Fruit fly (Drosophila melanogaster): ENCODE results near the gene CG9951.

The CG9951 gene

DNA sequence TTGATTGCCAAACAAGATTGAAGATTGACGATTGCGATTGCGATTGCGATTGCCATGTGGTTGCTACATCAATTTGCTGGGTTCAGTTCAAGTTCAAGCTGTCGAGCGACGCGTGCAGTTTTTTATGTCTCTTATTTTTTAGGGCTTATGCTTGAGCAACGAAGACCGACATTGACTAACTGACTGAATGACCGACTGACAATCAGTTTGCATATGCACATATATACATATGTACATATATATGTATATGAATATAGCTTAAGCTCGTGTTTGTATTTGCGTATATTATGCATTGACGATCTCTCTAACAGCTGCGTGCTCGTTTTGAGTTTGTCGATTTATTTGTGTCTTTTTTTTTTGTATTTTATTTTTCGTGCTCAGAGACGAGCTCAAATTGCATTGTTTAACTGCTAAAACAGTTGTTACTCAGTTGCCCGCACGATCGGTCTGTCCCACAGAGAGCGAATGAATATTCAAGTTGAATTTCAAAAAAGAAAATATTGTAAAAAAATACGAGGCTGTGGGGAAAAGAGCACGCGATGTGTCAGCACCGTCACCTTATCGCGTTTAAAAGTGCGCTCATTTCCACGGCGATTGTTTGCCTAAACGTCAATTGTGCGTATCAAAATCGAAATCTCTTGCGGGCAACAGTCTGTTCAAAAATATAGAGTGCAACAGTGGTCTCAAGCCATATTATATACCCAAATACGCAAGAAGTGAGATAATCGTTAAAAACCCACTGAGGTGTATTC is 23.4 kb downstream of the CG9951 start:
- TF ChIP-seq usp (GFP tag; optimal IDR thresholded peaks at IDR 0.05) = no peak
- TF ChIP-seq CG10366 (GFP tag; IDR thresholded peaks at IDR 0.05) = no peak
- TF ChIP-seq Hmr (GFP tag; optimal IDR thresholded peaks at IDR 0.05) = no peak
- TF ChIP-seq CG11093 (GFP tag; IDR thresholded peaks at IDR 0.05) = no peak
- no peak for TF ChIP-seq insv (GFP tag; optimal IDR thresholded peaks at IDR 0.05)
- TF ChIP-seq chinmo (GFP tag; IDR thresholded peaks at IDR 0.05; ENCODE audit: partially characterized antibody) = 0 out of 4 replicates have a peak, but pooled peaks have one; percentile 23
- no peak for TF ChIP-seq hkb (optimal IDR thresholded peaks at IDR 0.05)
- no peak for TF ChIP-seq hkb (GFP tag; IDR thresholded peaks at IDR 0.05)
- no peak for TF ChIP-seq CG10462 (GFP tag; optimal IDR thresholded peaks at IDR 0.05)
- TF ChIP-seq Atf6 (GFP tag; IDR thresholded peaks at IDR 0.05) = no peak
- peak; percentile 14 for TF ChIP-seq Oli (tag; optimal IDR thresholded peaks at IDR 0.05)
- no peak for TF ChIP-seq CG13296 (GFP tag; optimal IDR thresholded peaks at IDR 0.05)
- TF ChIP-seq CG12942 (GFP tag; optimal IDR thresholded peaks at IDR 0.05) = no peak
- TF ChIP-seq Ada2b (GFP tag; IDR thresholded peaks at IDR 0.05) = no peak
- TF ChIP-seq lbe (GFP tag; optimal IDR thresholded peaks at IDR 0.05) = no peak
- TF ChIP-seq CG2712 (tag; optimal IDR thresholded peaks at IDR 0.05) = no peak
- no peak for TF ChIP-seq lola (GFP tag; optimal IDR thresholded peaks at IDR 0.05)
- no peak for TF ChIP-seq lab (GFP tag; optimal IDR thresholded peaks at IDR 0.05)
- TF ChIP-seq CG18011 (GFP tag; optimal IDR thresholded peaks at IDR 0.05) = no peak
- no peak for TF ChIP-seq crc (GFP tag; optimal IDR thresholded peaks at IDR 0.05)
- TF ChIP-seq bab2 (GFP tag; optimal IDR thresholded peaks at IDR 0.05) = no peak
- TF ChIP-seq CHES-1-like (GFP tag; optimal IDR thresholded peaks at IDR 0.05) = no peak
- no peak for TF ChIP-seq ato (GFP tag; IDR thresholded peaks at IDR 0.05; ENCODE audit: partially characterized antibody)
- TF ChIP-seq pan (optimal IDR thresholded peaks at IDR 0.05) = no peak
- TF ChIP-seq pan (GFP tag; optimal IDR thresholded peaks at IDR 0.05 in 1 of 2, IDR thresholded peaks at IDR 0.05 in 1 of 2) = no peak
- TF ChIP-seq CG4328 (GFP tag; optimal IDR thresholded peaks at IDR 0.05) = no peak
- no peak for TF ChIP-seq hb (GFP tag; IDR thresholded peaks at IDR 0.05; ENCODE audit: partially characterized antibody)
- no peak for TF ChIP-seq Stat92E (GFP tag; optimal IDR thresholded peaks at IDR 0.05)
- TF ChIP-seq ewg (GFP tag; optimal IDR thresholded peaks at IDR 0.05) = no peak
- 0 out of 3 replicates have a peak, but pooled peaks have one; percentile 10 for TF ChIP-seq row (GFP tag; IDR thresholded peaks at IDR 0.05)
- TF ChIP-seq Hey (tag; optimal IDR thresholded peaks at IDR 0.05) = no peak
- TF ChIP-seq CG8281 (tag; optimal IDR thresholded peaks at IDR 0.05) = peak; percentile 98
- no peak for TF ChIP-seq Dip3 (GFP tag; optimal IDR thresholded peaks at IDR 0.05)
- no peak for TF ChIP-seq lov (optimal IDR thresholded peaks at IDR 0.05)
- no peak for TF ChIP-seq lov (GFP tag; IDR thresholded peaks at IDR 0.05)
- no peak for TF ChIP-seq knrl (GFP tag; IDR thresholded peaks at IDR 0.05; ENCODE audit: partially characterized antibody)
- TF ChIP-seq vnd (GFP tag; IDR thresholded peaks at IDR 0.05; ENCODE audit: partially characterized antibody) = no peak
- TF ChIP-seq CG9609 (GFP tag; optimal IDR thresholded peaks at IDR 0.05) = no peak
- TF ChIP-seq hbn (GFP tag; IDR thresholded peaks at IDR 0.05; ENCODE audit: partially characterized antibody) = no peak
- no peak for TF ChIP-seq CG10274 (GFP tag; optimal IDR thresholded peaks at IDR 0.05)
- no peak for TF ChIP-seq CG15269 (tag; optimal IDR thresholded peaks at IDR 0.05)
- no peak for TF ChIP-seq Dip2 (GFP tag; IDR thresholded peaks at IDR 0.05)
- no peak for TF ChIP-seq yki (optimal IDR thresholded peaks at IDR 0.05)
- TF ChIP-seq CG1233 (GFP tag; optimal IDR thresholded peaks at IDR 0.05) = no peak
- no peak for TF ChIP-seq repo (GFP tag; optimal IDR thresholded peaks at IDR 0.05)
- no peak for TF ChIP-seq CG17328 (GFP tag; IDR thresholded peaks at IDR 0.05)
- no peak for TF ChIP-seq Ets97D (GFP tag; optimal IDR thresholded peaks at IDR 0.05)
- TF ChIP-seq pfk (GFP tag; optimal IDR thresholded peaks at IDR 0.05) = no peak
- no peak for TF ChIP-seq CG8388 (GFP tag; optimal IDR thresholded peaks at IDR 0.05)
- no peak for TF ChIP-seq Fer1 (GFP tag; optimal IDR thresholded peaks at IDR 0.05)

Data from whole organism, embryonic.